Fruit fly (Drosophila melanogaster) whole organism, pupa: Measurements from ENCODE around the gene Cpr72Ea.

Experiments used
- CG10348 ChIP-seq: fragments of 200-800 bp; sonication (Bioruptor generic); IDR thresholded peaks from 2 replicates; pipeline ENCODE4 v1.3.6; 2022; ENCODE audit warnings: missing biosample characterization, missing genetic modification characterization
- CG12605 ChIP-seq: fragments of 200-800 bp; sonication (Bioruptor generic); IDR thresholded peaks from 2 replicates; pipeline ENCODE4 v1.3.6; 2022; ENCODE audit warnings: missing biosample characterization, missing genetic modification characterization
- CG13204 ChIP-seq: fragments of 200-800 bp; sonication (Bioruptor generic); optimal IDR thresholded peaks from 2 replicates; lab custom pipeline; 2018; ENCODE audit warnings: missing biosample characterization, mild to moderate bottlenecking, missing genetic modification characterization, moderate library complexity
- CG14655 ChIP-seq: fragments of 200-800 bp; sonication (Bioruptor generic); optimal IDR thresholded peaks from 3 replicates; lab custom pipeline; 2017; ENCODE audit warnings: mild to moderate bottlenecking, missing biosample characterization, missing genetic modification reagents, missing genetic modification characterization
- CG15710 ChIP-seq: fragments of 200-800 bp; sonication (Bioruptor generic); optimal IDR thresholded peaks from 2 replicates; lab custom pipeline; 2018; ENCODE audit warnings: missing biosample characterization, mild to moderate bottlenecking, missing genetic modification characterization, moderate library complexity
- CG17806 ChIP-seq: fragments of 200-800 bp; sonication (Bioruptor generic); optimal IDR thresholded peaks from 2 replicates; lab custom pipeline; 2018; ENCODE audit warnings: missing biosample characterization, mild to moderate bottlenecking, missing genetic modification characterization, moderate library complexity
- CG32121 ChIP-seq: fragments of 200-800 bp; sonication (Bioruptor generic); IDR thresholded peaks from 2 replicates; pipeline ENCODE4 v1.3.6; 2022; ENCODE audit warnings: missing biosample characterization, missing genetic modification characterization
- CG34367 ChIP-seq: fragments of 200-800 bp; sonication (Bioruptor generic); optimal IDR thresholded peaks from 2 replicates; lab custom pipeline; 2018; ENCODE audit warnings: missing biosample characterization, mild to moderate bottlenecking, missing genetic modification characterization
- CG4496 ChIP-seq: fragments of 200-800 bp; sonication (Bioruptor generic); IDR thresholded peaks from 3 replicates; pipeline ENCODE4 v1.3.6; 2022; ENCODE audit warnings: missing biosample characterization, missing genetic modification characterization
- CG8159 ChIP-seq: fragments of 200-800 bp; sonication (Bioruptor generic); optimal IDR thresholded peaks from 3 replicates; lab custom pipeline; 2018; ENCODE audit warnings: missing biosample characterization, mild to moderate bottlenecking, missing genetic modification characterization, moderate library complexity
- CG8301 ChIP-seq: fragments of 200-800 bp; sonication (Bioruptor generic); optimal IDR thresholded peaks from 2 replicates; lab custom pipeline; 2018; ENCODE audit warnings: missing biosample characterization, mild to moderate bottlenecking, missing genetic modification characterization
- CG9948 ChIP-seq: fragments of 200-800 bp; sonication (Bioruptor generic); optimal IDR thresholded peaks from 2 replicates; lab custom pipeline; 2018; ENCODE audit warnings: missing biosample characterization, mild to moderate bottlenecking, missing genetic modification characterization, moderate library complexity
- D1 ChIP-seq: fragments of 200-800 bp; sonication (Bioruptor generic); optimal IDR thresholded peaks from 2 replicates; lab custom pipeline; 2018; ENCODE audit warnings: missing biosample characterization, mild to moderate bottlenecking, missing genetic modification characterization, moderate library complexity
- EcR ChIP-seq: fragments of 200-800 bp; sonication (Bioruptor generic); optimal IDR thresholded peaks from 3 replicates; lab custom pipeline; 2019; ENCODE audit warnings: missing biosample characterization, missing genetic modification characterization, mild to moderate bottlenecking, moderate library complexity, missing genetic modification reagents
- Ets98B ChIP-seq: fragments of 200-800 bp; sonication (Bioruptor generic); IDR thresholded peaks from 2 replicates; pipeline ENCODE4 v1.3.6; 2022; ENCODE audit warnings: missing biosample characterization, missing genetic modification characterization
- Pif1A ChIP-seq: fragments of 200-800 bp; sonication (Bioruptor generic); optimal IDR thresholded peaks from 3 replicates; lab custom pipeline; 2016; ENCODE audit warnings: missing biosample characterization, missing genetic modification characterization
- Pif1B ChIP-seq: fragments of 200-800 bp; sonication (Bioruptor generic); optimal IDR thresholded peaks from 3 replicates; lab custom pipeline; 2016; ENCODE audit warnings: missing biosample characterization, missing genetic modification characterization
- Snoo ChIP-seq: fragments of 200-800 bp; sonication (Bioruptor generic); optimal IDR thresholded peaks from 3 replicates; lab custom pipeline; 2017; ENCODE audit warnings: missing biosample characterization, mild to moderate bottlenecking, missing genetic modification characterization, inconsistent platforms
- fd96Ca ChIP-seq: fragments of 200-800 bp; sonication (Bioruptor generic); IDR thresholded peaks from 3 replicates; pipeline ENCODE4 v1.3.6; 2022; ENCODE audit warnings: missing biosample characterization, missing genetic modification characterization
- gl ChIP-seq: fragments of 200-800 bp; sonication (Bioruptor generic); optimal IDR thresholded peaks from 2 replicates; lab custom pipeline; 2018; ENCODE audit warnings: missing biosample characterization, mild to moderate bottlenecking, missing genetic modification characterization
- rn ChIP-seq: fragments of 200-800 bp; sonication (Bioruptor generic); IDR thresholded peaks from 2 replicates; pipeline ENCODE4 v1.3.6; 2022; ENCODE audit warnings: missing biosample characterization, missing genetic modification characterization

Gene Cpr72Ea

DNA sequence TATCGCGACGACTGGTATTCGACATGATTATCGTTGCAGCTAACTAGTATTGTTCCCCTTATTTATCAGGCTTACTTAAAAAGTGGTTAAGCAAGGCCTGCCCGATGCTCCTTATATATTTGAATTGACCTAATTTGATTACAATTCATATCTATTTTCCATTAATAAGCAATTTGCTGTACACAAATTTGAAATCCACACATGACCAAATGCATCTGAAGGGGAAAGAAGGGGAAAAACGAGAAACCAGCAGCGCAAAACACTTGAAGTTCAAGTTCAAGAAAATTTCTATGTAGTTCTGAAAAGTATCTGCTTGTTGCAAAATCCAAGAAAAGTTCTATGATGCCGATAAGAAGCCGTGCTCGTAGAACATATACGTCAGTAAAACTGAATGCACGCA, 35.7 kb upstream of the Cpr72Ea start, which contains the start of the genes CG13040 and CG13039:
CG13040 (minus strand) TSS at position 101 of the 400 bp plus-strand sequence.
CG13039 (minus strand) TSS at position 106 of the 400 bp plus-strand sequence.
- TF ChIP-seq rn (GFP tag; lab: Robert Waterston, UW), result no peak
- no peak for TF ChIP-seq CG13204 (GFP tag; lab: Kevin White, UChicago)
- TF ChIP-seq CG12605 (GFP tag; lab: Robert Waterston, UW), result no peak
- TF ChIP-seq CG34367, result no peak
- TF ChIP-seq CG8159 (tag; lab: Kevin White, UChicago), result no peak
- no peak for TF ChIP-seq D1
- TF ChIP-seq CG9948 (tag; lab: Kevin White, UChicago), result no peak
- TF ChIP-seq Pif1B (GFP tag; lab: Kevin White, UChicago), result no peak
- no peak for TF ChIP-seq CG8301 (tag; lab: Kevin White, UChicago)
- no peak for TF ChIP-seq CG14655 (GFP tag; lab: Kevin White, UChicago)
- no peak for TF ChIP-seq Snoo (tag; lab: Kevin White, UChicago)
- no peak for TF ChIP-seq CG4496

DNA sequence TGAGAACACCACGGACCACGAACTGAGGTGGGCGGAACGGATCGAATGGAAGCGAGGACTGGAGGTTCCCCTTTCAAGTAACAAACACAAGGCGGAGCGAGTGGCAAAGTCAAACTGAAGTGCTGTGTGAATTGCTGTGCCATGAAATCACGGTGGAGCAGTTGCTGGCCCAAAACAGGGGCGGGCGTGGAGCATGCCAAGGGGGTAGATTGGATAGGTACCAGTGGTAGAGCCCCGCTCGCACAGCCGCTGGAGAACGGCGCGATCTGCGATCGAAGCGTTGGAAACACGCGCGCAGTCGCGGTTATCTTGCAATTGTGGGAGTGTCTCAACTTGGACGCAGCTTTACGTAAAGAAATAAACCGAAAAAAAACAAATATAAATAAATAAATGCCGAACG, 34.6 kb upstream of the Cpr72Ea start, which contains the start of gene CG13038:
CG13038 (minus strand) TSS at position 118 of the 400 bp plus-strand sequence.
- TF ChIP-seq CG4496 (peak; percentile 63), Ets98B (GFP tag; lab: Robert Waterston, UW) (peak; percentile 66), CG32121 (GFP tag; lab: Robert Waterston, UW) (no peak; the same call in 1 of the 2 replicates), fd96Ca (GFP tag; lab: Robert Waterston, UW) (peak; percentile 59; the same call in 1 of the 3 replicates), Pif1A (GFP tag; lab: Kevin White, UChicago) (no peak)

DNA sequence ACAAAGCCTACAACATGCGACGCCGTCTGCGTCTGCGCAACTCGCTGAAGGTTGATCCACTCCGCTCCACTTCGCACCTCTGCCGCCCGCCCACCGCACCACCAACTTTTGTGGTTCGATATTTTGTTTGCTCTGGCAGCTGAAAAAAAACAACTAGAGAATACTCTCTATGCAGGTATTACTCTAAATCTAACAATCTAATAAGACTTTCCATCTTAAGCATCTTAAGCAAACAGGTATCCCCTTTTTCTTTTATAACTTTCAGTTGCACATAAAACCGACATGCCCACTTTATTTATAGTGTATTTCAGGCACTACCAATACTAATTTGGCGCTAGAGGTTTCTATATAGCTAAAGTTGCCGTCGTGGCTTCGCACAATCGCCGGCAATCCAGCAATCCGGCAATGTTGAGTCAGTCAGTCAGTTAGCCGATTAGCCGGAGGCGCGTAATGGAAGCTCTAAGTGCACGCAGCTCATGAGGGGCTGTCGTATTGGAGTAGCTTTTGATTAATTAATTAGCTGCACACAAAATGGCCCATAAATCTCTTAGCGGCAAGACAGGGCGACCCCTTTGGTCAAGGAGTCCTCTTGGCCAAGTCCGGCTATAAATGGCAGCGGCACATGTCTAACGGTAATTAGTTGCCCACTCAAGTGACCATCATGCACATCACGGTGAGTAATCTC, 34.1 kb upstream of the Cpr72Ea start, which contains the start of gene CG13058:
CG13058 (plus strand) TSS at position 635 of the 685 bp plus-strand sequence.
- TF ChIP-seq Pif1B (GFP tag; lab: Kevin White, UChicago), result no peak
- TF ChIP-seq CG12605 (GFP tag; lab: Robert Waterston, UW), result no peak
- TF ChIP-seq CG8159 (tag; lab: Kevin White, UChicago), result peak; percentile 70
- no peak for TF ChIP-seq CG13204 (GFP tag; lab: Kevin White, UChicago)
- peak; percentile 55 for TF ChIP-seq CG9948 (tag; lab: Kevin White, UChicago)
- TF ChIP-seq Ets98B (GFP tag; lab: Robert Waterston, UW), result peak; percentile 23
- TF ChIP-seq rn (GFP tag; lab: Robert Waterston, UW), result no peak
- TF ChIP-seq CG10348 (GFP tag; lab: Robert Waterston, UW), result peak; percentile 81
- no peak for TF ChIP-seq gl (tag; lab: Kevin White, UChicago)
- TF ChIP-seq CG4496, result peak; percentile 22; the same call in 1 of the 3 replicates
- no peak for TF ChIP-seq D1
- peak; percentile 38 for TF ChIP-seq CG17806
- TF ChIP-seq CG8301 (tag; lab: Kevin White, UChicago), result peak; percentile 66
- 0 out of 3 replicates have a peak, but pooled peaks have one; percentile 20 for TF ChIP-seq fd96Ca (GFP tag; lab: Robert Waterston, UW)
- peak; percentile 1 for TF ChIP-seq EcR (GFP tag; lab: Kevin White, UChicago)
- peak; percentile 69 for TF ChIP-seq CG15710 (tag; lab: Kevin White, UChicago)
- peak; percentile 65 for TF ChIP-seq CG34367
- no peak for TF ChIP-seq Snoo (tag; lab: Kevin White, UChicago)
- TF ChIP-seq CG14655 (GFP tag; lab: Kevin White, UChicago), result peak; percentile 68
- TF ChIP-seq CG32121 (GFP tag; lab: Robert Waterston, UW), result peak; percentile 63
- TF ChIP-seq Pif1A (GFP tag; lab: Kevin White, UChicago), result peak; percentile 7

DNA sequence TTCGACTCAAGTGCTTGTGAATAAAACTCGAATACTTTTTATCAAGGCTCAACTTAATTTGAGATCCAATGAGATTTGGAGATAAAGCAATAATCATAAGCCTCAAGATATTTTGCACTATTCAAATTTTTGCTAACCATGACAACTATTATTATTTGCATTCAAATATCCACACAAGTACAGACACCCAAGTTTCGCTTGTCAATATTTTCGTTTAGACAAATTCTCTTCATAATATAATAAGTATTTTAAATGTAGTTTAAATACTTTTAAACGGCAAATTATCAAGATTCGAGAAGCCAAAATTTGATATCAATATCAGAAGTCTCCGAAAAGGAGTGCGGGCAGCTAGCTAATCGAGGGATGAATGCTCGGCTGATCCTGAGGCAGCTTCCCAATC, 32.9 kb upstream of the Cpr72Ea start, which contains the start of gene CG33061:
CG33061 (plus strand) TSS at position 301 of the 400 bp plus-strand sequence.
- no peak for TF ChIP-seq CG8301 (tag; lab: Kevin White, UChicago)
- no peak for TF ChIP-seq CG34367
- TF ChIP-seq gl (tag; lab: Kevin White, UChicago), result no peak
- no peak for TF ChIP-seq CG32121 (GFP tag; lab: Robert Waterston, UW)
- TF ChIP-seq, all 21 proteins: peak for 0

DNA sequence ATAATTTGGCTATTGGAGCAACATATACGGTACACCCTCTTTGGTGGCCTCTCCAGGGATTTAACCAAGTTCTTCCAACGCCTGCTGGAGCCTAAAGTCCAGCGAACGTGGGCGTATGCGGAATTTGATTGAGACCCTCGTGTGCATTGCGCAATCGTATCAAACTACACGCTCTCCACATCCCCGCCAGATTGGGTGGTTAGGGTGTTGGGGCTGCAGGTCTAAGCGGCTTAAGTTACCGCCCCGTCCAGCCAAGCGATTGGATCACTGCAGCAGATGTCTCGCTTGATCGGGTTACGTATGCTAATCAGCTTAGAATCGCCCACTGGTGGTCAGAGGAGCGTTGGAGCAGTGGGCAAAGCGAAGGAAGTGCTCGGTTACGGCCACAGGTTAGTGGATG, 31.7 kb upstream of the Cpr72Ea start, which contains the start of gene CG33060:
CG33060 (plus strand) TSS at position 301 of the 400 bp plus-strand sequence.
- TF ChIP-seq fd96Ca (GFP tag; lab: Robert Waterston, UW) (no peak), Pif1B (GFP tag; lab: Kevin White, UChicago) (no peak), CG34367 (no peak), rn (GFP tag; lab: Robert Waterston, UW) (no peak), CG4496 (no peak), CG10348 (GFP tag; lab: Robert Waterston, UW) (no peak), gl (tag; lab: Kevin White, UChicago) (no peak), CG17806 (no peak), CG32121 (GFP tag; lab: Robert Waterston, UW) (no peak), CG14655 (GFP tag; lab: Kevin White, UChicago) (no peak), D1 (no peak), CG15710 (tag; lab: Kevin White, UChicago) (no peak), CG8159 (tag; lab: Kevin White, UChicago) (no peak), Ets98B (GFP tag; lab: Robert Waterston, UW) (no peak), Pif1A (GFP tag; lab: Kevin White, UChicago) (no peak), Snoo (tag; lab: Kevin White, UChicago) (no peak), CG12605 (GFP tag; lab: Robert Waterston, UW) (no peak), EcR (GFP tag; lab: Kevin White, UChicago) (no peak), CG9948 (tag; lab: Kevin White, UChicago) (no peak)
